Fruit fly (Drosophila melanogaster) Kc167 (cell line): ENCODE data around the gene Sry-alpha.

ENCODE experiments used
- Myc ChIP-seq: fragments of >200 bp; optimal IDR thresholded peaks from 2 replicates; lab custom pipeline; 2017; ENCODE audit warnings: missing external identifiers
- insv ChIP-seq: fragments of >200 bp; optimal IDR thresholded peaks from 3 replicates; lab custom pipeline; 2018; ENCODE audit warnings: missing external identifiers
- psq ChIP-seq: fragments of >200 bp; optimal IDR thresholded peaks from 2 replicates; lab custom pipeline; 2017; ENCODE audit warnings: missing external identifiers
- ttk ChIP-seq: sonication (Bioruptor generic); optimal IDR thresholded peaks from 2 replicates; lab custom pipeline; 2017; ENCODE audit warnings: missing external identifiers

DNA sequence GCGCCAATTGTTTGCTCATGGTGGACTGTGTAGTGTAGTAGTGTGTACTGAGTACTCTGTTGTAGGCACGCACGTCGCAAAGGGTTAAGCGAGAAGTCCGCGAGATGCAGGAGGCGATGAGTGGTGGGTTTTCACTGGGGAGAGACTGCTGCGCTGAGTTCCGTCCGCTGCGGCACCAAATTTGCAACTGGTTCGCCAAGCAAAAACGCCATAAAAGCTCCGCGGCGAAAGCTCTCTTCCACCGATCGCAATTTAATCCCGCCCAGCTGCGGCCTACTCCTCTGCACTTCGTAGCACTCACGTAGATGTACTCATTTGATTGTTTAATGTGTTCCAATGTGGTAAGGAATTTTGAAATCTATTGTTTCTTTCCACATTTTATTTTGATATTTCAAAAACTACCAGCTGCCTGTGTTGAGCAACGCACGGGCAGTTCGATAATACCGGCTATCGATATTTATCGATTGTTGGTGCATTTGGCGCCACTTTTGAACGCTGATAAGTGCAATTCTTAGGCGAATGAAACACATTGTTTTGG, 24.5 kb upstream of the Sry-alpha start, which contains the start of gene CG7920:
- TF ChIP-seq psq (lab: Kevin White, UChicago), result no peak
- TF ChIP-seq Myc (lab: Kevin White, UChicago), result no peak
- no peak for TF ChIP-seq insv
- TF ChIP-seq ttk (lab: Kevin White, UChicago), result no peak
